Worm (Caenorhabditis elegans): ENCODE data around the gene F19B10.10.
A peak's percentile ranks its signal among the peaks of the same experiment; 100 is the strongest.

The F19B10.10 gene

DNA sequence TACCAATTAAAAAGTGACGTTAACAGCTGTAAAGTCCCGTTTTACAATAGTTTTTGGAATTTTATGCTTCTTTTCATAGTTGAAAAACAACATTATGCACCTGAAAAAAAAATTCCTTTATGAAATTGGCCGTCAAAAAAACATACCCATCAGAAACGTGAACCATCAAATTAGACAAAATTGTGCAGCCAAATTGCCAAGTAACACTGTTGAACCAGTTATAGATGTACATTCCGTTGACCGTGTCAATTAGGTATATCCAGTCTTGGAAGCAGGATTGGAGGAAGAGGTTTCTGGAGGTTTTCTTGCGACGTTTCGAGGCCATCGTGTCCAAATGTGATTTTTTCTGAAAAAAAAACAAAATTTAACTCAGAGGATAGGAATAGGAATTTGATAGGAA lies 11.9 kb downstream of the F19B10.10 start, which contains the start of gene srx-97:
Gene srx-97, minus strand, starts transcription at position 101 of the 400 bp plus-strand sequence.
- 0 out of 4 replicates have a peak, but pooled peaks of 1 of the 2 experiments have one; percentile 7 for TF ChIP-seq madf-5 (GFP tag; IDR thresholded peaks at IDR 0.05)
- TF ChIP-seq lsy-2 (tag; optimal IDR thresholded peaks at IDR 0.05): no peak

DNA sequence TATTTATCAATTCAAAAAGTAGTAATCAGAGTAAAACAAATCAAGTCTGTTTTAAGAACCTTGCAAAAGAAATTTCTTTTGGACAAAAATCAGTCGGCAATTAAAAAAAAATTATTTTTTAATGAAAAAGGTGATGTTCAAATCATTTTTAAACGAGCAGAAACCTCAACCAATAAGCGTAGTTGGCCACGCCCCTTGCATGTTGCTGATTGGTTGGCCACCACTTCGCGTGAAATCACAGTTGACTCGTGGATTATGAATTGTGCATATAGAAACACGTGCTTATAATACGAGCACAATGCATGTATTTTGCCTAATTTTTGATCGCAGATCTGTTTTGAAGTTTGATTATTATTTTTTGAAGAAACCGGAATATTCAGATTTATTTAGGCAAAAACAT lies 16.0 kb downstream of the F19B10.10 start:
- no peak for TF ChIP-seq nhr-10 (tag; optimal IDR thresholded peaks at IDR 0.05)
- no peak for TF ChIP-seq pha-4 (GFP tag; IDR thresholded peaks at IDR 0.05)
- TF ChIP-seq pha-4 (tag; optimal IDR thresholded peaks at IDR 0.05): no peak
- no peak for TF ChIP-seq daf-19 (GFP tag; conservative IDR thresholded peaks at IDR 0.05)
- no peak for TF ChIP-seq dmd-9 (GFP tag; IDR thresholded peaks at IDR 0.05)
- no peak for TF ChIP-seq hlh-11 (tag; optimal IDR thresholded peaks at IDR 0.05)
- TF ChIP-seq ceh-28 (tag; optimal IDR thresholded peaks at IDR 0.05): no peak
- TF ChIP-seq ceh-62 (tag; optimal IDR thresholded peaks at IDR 0.05): no peak
- no peak for TF ChIP-seq T26A8.4 (GFP tag; IDR thresholded peaks at IDR 0.05)
- TF ChIP-seq sdz-12 (GFP tag; optimal IDR thresholded peaks at IDR 0.05): no peak
- no peak for TF ChIP-seq tag-97 (GFP tag; IDR thresholded peaks at IDR 0.05)
- TF ChIP-seq F26F4.8 (GFP tag; conservative IDR thresholded peaks at IDR 0.05): no peak
- TF ChIP-seq dmd-8 (GFP tag; IDR thresholded peaks at IDR 0.05): no peak
- TF ChIP-seq hmg-1.1 (GFP tag; IDR thresholded peaks at IDR 0.05): no peak
- TF ChIP-seq mxl-3 (GFP tag; optimal IDR thresholded peaks at IDR 0.05): no peak

DNA sequence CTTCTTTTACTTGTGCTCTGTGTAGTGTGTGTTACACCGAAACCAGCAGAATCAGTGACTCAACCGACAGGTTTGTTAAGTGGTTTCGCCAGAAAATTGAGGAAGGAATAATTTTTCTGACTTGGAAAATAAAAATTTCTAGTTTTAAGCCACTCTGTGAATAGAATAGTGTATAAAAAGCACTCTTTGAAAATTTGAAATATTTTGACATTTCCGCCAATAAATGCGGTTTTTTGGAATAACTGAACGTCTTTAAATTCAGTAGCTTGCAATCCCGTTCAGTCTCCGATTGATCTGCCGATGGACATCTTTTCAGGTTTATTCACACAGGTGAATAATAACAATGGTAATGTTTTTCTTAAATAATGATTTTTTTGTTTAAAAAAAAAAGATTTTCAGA lies 16.7 kb downstream of the F19B10.10 start, which contains the start of gene F19B10.3:
Gene F19B10.3, plus strand, starts transcription at position 301 of the 400 bp plus-strand sequence.
- no peak for TF ChIP-seq dmd-6 (GFP tag; IDR thresholded peaks at IDR 0.05)
- TF ChIP-seq nhr-10 (tag; optimal IDR thresholded peaks at IDR 0.05): no peak
- TF ChIP-seq fos-1 (tag; optimal IDR thresholded peaks at IDR 0.05): no peak
- no peak for TF ChIP-seq unc-130 (GFP tag; optimal IDR thresholded peaks at IDR 0.05)
- no peak for TF ChIP-seq dmd-8 (GFP tag; IDR thresholded peaks at IDR 0.05)
- TF ChIP-seq zfp-3 (GFP tag; conservative IDR thresholded peaks at IDR 0.05): no peak
- no peak for TF ChIP-seq tag-97 (GFP tag; IDR thresholded peaks at IDR 0.05)
- no peak for TF ChIP-seq tra-1 (GFP tag; IDR thresholded peaks at IDR 0.05)
- TF ChIP-seq skn-1 (tag; optimal IDR thresholded peaks at IDR 0.05): no peak
- TF ChIP-seq dmd-9 (GFP tag; IDR thresholded peaks at IDR 0.05): no peak
- no peak for TF ChIP-seq nhr-77 (tag; optimal IDR thresholded peaks at IDR 0.05)
- TF ChIP-seq hlh-11 (tag; optimal IDR thresholded peaks at IDR 0.05): no peak
- no peak for TF ChIP-seq unc-39 (tag; optimal IDR thresholded peaks at IDR 0.05)
- no peak for TF ChIP-seq pqm-1 (tag; optimal IDR thresholded peaks at IDR 0.05)
- no peak for TF ChIP-seq daf-19 (GFP tag; conservative IDR thresholded peaks at IDR 0.05)
- TF ChIP-seq spr-1 (tag; optimal IDR thresholded peaks at IDR 0.05): no peak
- no peak for TF ChIP-seq nhr-111 (GFP tag; optimal IDR thresholded peaks at IDR 0.05)
- no peak for TF ChIP-seq ztf-11 (tag; optimal IDR thresholded peaks at IDR 0.05)
- TF ChIP-seq snpc-4 (tag; optimal IDR thresholded peaks at IDR 0.05): no peak

- no peak for TF ChIP-seq Y75B8A.6 (GFP tag; IDR thresholded peaks at IDR 0.05)
- TF ChIP-seq nhr-76 (tag; optimal IDR thresholded peaks at IDR 0.05): no peak
- TF ChIP-seq ceh-82 (tag; optimal IDR thresholded peaks at IDR 0.05): no peak
- TF ChIP-seq nhr-25 (tag; optimal IDR thresholded peaks at IDR 0.05; ENCODE audit: borderline replicate concordance, insufficient read depth): no peak
- no peak for TF ChIP-seq nhr-111 (GFP tag; optimal IDR thresholded peaks at IDR 0.05)
- no peak for TF ChIP-seq fkh-10 (GFP tag; optimal IDR thresholded peaks at IDR 0.05)
These were observed 17.4 kb downstream of the F19B10.10 start, which contains the start of gene F19B10.6 for ce11 chrII:3663796-3664195. TSS of gene F19B10.6 (minus strand) at chrII:3663896.

DNA sequence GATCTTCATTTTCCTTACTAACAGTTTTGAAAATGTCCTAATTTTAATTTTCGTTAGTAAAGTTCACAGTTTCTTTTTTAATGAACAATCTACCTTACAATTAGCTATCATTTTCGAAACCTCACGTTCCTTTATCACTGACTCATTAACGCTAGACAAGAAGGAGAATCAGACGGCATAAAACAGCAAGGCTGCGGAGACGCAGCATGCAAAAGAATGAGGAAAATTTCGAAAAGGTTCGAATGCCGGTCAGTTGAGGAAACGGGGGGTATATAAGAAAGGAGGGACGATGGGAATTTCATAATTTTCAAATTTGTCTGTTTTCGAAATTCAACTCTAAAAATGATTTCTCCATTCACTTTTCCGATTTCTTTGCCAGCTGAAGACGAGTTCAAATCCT lies 19.3 kb downstream of the F19B10.10 start, which contains the start of gene F19B10.13:
Gene F19B10.13, plus strand, starts transcription at position 343 of the 400 bp plus-strand sequence.
- TF ChIP-seq mes-2 (tag; optimal IDR thresholded peaks at IDR 0.05; ENCODE audit: poor library complexity, severe bottlenecking) (peak; percentile 39), nhr-102 (tag; optimal IDR thresholded peaks at IDR 0.05) (no peak), hlh-11 (tag; optimal IDR thresholded peaks at IDR 0.05) (peak; percentile 51), nhr-6 (tag; optimal IDR thresholded peaks at IDR 0.05) (peak; percentile 14), saeg-2 (GFP tag; IDR thresholded peaks at IDR 0.05) (no peak), hlh-30 (tag; optimal IDR thresholded peaks at IDR 0.05; ENCODE audit: insufficient read depth) (peak; percentile 38), hif-1 (tag; optimal IDR thresholded peaks at IDR 0.05) (peak in 1 of 2 experiments; percentile 19), F10B5.3 (tag; optimal IDR thresholded peaks at IDR 0.05) (no peak), mxl-3 (GFP tag; optimal IDR thresholded peaks at IDR 0.05) (peak; percentile 16), fkh-10 (GFP tag; optimal IDR thresholded peaks at IDR 0.05) (no peak), pqm-1 (tag; optimal IDR thresholded peaks at IDR 0.05) (peak; percentile 26), nhr-28 (tag; optimal IDR thresholded peaks at IDR 0.05) (peak; percentile 36), dmd-6 (GFP tag; IDR thresholded peaks at IDR 0.05) (peak; percentile 58)
